Worm (Caenorhabditis elegans): ENCODE data around the gene ost-1.

The ost-1 gene

ce11 chrIV:1120865-1121264 lies 13.7 kb downstream of the ost-1 start:
- TF ChIP-seq tab-1 (GFP tag; IDR thresholded peaks at IDR 0.05), result no peak
- no peak for TF ChIP-seq ref-1 (GFP tag; conservative IDR thresholded peaks at IDR 0.05)
- TF ChIP-seq ztf-23 (GFP tag; IDR thresholded peaks at IDR 0.05), result no peak
- TF ChIP-seq klf-2 (GFP tag; conservative IDR thresholded peaks at IDR 0.05), result no peak
- TF ChIP-seq cog-1 (tag; optimal IDR thresholded peaks at IDR 0.05), result no peak
- no peak for TF ChIP-seq med-1 (GFP tag; optimal IDR thresholded peaks at IDR 0.05; ENCODE audit: insufficient read depth)
- no peak for TF ChIP-seq flt-1 (GFP tag; IDR thresholded peaks at IDR 0.05)
- no peak for TF ChIP-seq T22C8.4 (GFP tag; IDR thresholded peaks at IDR 0.05)
- no peak for TF ChIP-seq ztf-29 (GFP tag; IDR thresholded peaks at IDR 0.05)

ce11 chrIV:1121511-1121910 lies 14.3 kb downstream of the ost-1 start:
- TF ChIP-seq flt-1 (GFP tag; IDR thresholded peaks at IDR 0.05), result no peak
- TF ChIP-seq klf-2 (GFP tag; conservative IDR thresholded peaks at IDR 0.05), result no peak
- no peak for TF ChIP-seq cog-1 (tag; optimal IDR thresholded peaks at IDR 0.05)
- TF ChIP-seq T22C8.4 (GFP tag; IDR thresholded peaks at IDR 0.05), result no peak
- TF ChIP-seq ref-1 (GFP tag; conservative IDR thresholded peaks at IDR 0.05), result no peak
- no peak for TF ChIP-seq med-1 (GFP tag; optimal IDR thresholded peaks at IDR 0.05; ENCODE audit: insufficient read depth)
- no peak for TF ChIP-seq ztf-23 (GFP tag; IDR thresholded peaks at IDR 0.05)

ce11 chrIV:1123357-1123756 lies 16.2 kb downstream of the ost-1 start:
- no peak for TF ChIP-seq cog-1 (tag; optimal IDR thresholded peaks at IDR 0.05)
- no peak for TF ChIP-seq med-1 (GFP tag; optimal IDR thresholded peaks at IDR 0.05; ENCODE audit: insufficient read depth)
- no peak for TF ChIP-seq klf-2 (GFP tag; conservative IDR thresholded peaks at IDR 0.05)
- TF ChIP-seq ztf-29 (GFP tag; IDR thresholded peaks at IDR 0.05), result no peak
- no peak for TF ChIP-seq ref-1 (GFP tag; conservative IDR thresholded peaks at IDR 0.05)
- TF ChIP-seq tab-1 (GFP tag; IDR thresholded peaks at IDR 0.05), result no peak

ce11 chrIV:1124741-1125140 lies 17.5 kb downstream of the ost-1 start, which contains the start of gene perm-4:
Gene perm-4 (minus strand): TSS chrIV:1125107.
- TF ChIP-seq ztf-23 (GFP tag; IDR thresholded peaks at IDR 0.05) (no peak), T22C8.4 (GFP tag; IDR thresholded peaks at IDR 0.05) (no peak), tab-1 (GFP tag; IDR thresholded peaks at IDR 0.05) (no peak), flt-1 (GFP tag; IDR thresholded peaks at IDR 0.05) (no peak), ztf-29 (GFP tag; IDR thresholded peaks at IDR 0.05) (no peak), klf-2 (GFP tag; conservative IDR thresholded peaks at IDR 0.05) (no peak), cog-1 (tag; optimal IDR thresholded peaks at IDR 0.05) (no peak), med-1 (GFP tag; optimal IDR thresholded peaks at IDR 0.05; ENCODE audit: insufficient read depth) (no peak), ref-1 (GFP tag; conservative IDR thresholded peaks at IDR 0.05) (no peak)

ce11 chrIV:1126490-1126889 lies 19.3 kb downstream of the ost-1 start, which contains the start of gene perm-2:
Gene perm-2 (plus strand): TSS chrIV:1126790.
- no peak for TF ChIP-seq tab-1 (GFP tag; IDR thresholded peaks at IDR 0.05)
- TF ChIP-seq ztf-29 (GFP tag; IDR thresholded peaks at IDR 0.05), result no peak
- TF ChIP-seq med-1 (GFP tag; optimal IDR thresholded peaks at IDR 0.05; ENCODE audit: insufficient read depth), result no peak
- TF ChIP-seq klf-2 (GFP tag; conservative IDR thresholded peaks at IDR 0.05), result no peak

- no peak for TF ChIP-seq klf-2 (GFP tag; conservative IDR thresholded peaks at IDR 0.05)
- TF ChIP-seq med-1 (GFP tag; optimal IDR thresholded peaks at IDR 0.05; ENCODE audit: insufficient read depth), result no peak
- no peak for TF ChIP-seq T22C8.4 (GFP tag; IDR thresholded peaks at IDR 0.05)
- no peak for TF ChIP-seq tab-1 (GFP tag; IDR thresholded peaks at IDR 0.05)
- no peak for TF ChIP-seq ztf-23 (GFP tag; IDR thresholded peaks at IDR 0.05)
- TF ChIP-seq ztf-29 (GFP tag; IDR thresholded peaks at IDR 0.05), result no peak
- TF ChIP-seq ref-1 (GFP tag; conservative IDR thresholded peaks at IDR 0.05), result no peak
- TF ChIP-seq cog-1 (tag; optimal IDR thresholded peaks at IDR 0.05), result no peak
- TF ChIP-seq flt-1 (GFP tag; IDR thresholded peaks at IDR 0.05), result no peak
These were observed 20.7 kb downstream of the ost-1 start for ce11 chrIV:1127852-1128251.

ce11 chrIV:1136658-1137057 lies 29.5 kb downstream of the ost-1 start, which contains the start of gene C44B12.6:
Gene C44B12.6 (minus strand): TSS chrIV:1136758.
- TF ChIP-seq ztf-23 (GFP tag; IDR thresholded peaks at IDR 0.05) (no peak), flt-1 (GFP tag; IDR thresholded peaks at IDR 0.05) (no peak), klf-2 (GFP tag; conservative IDR thresholded peaks at IDR 0.05) (no peak), ref-1 (GFP tag; conservative IDR thresholded peaks at IDR 0.05) (no peak), T22C8.4 (GFP tag; IDR thresholded peaks at IDR 0.05) (no peak), med-1 (GFP tag; optimal IDR thresholded peaks at IDR 0.05; ENCODE audit: insufficient read depth) (no peak), cog-1 (tag; optimal IDR thresholded peaks at IDR 0.05) (no peak), ztf-29 (GFP tag; IDR thresholded peaks at IDR 0.05) (no peak), tab-1 (GFP tag; IDR thresholded peaks at IDR 0.05) (no peak)

- TF ChIP-seq med-1 (GFP tag; optimal IDR thresholded peaks at IDR 0.05; ENCODE audit: insufficient read depth) (no peak), flt-1 (GFP tag; IDR thresholded peaks at IDR 0.05) (no peak), ztf-29 (GFP tag; IDR thresholded peaks at IDR 0.05) (no peak), klf-2 (GFP tag; conservative IDR thresholded peaks at IDR 0.05) (no peak), ztf-23 (GFP tag; IDR thresholded peaks at IDR 0.05) (no peak), tab-1 (GFP tag; IDR thresholded peaks at IDR 0.05) (no peak), cog-1 (tag; optimal IDR thresholded peaks at IDR 0.05) (no peak), ref-1 (GFP tag; conservative IDR thresholded peaks at IDR 0.05) (no peak), T22C8.4 (GFP tag; IDR thresholded peaks at IDR 0.05) (no peak)
These were observed 40.4 kb downstream of the ost-1 start for ce11 chrIV:1147594-1147993.

- TF ChIP-seq flt-1 (GFP tag; IDR thresholded peaks at IDR 0.05) (no peak), ztf-29 (GFP tag; IDR thresholded peaks at IDR 0.05) (no peak), ref-1 (GFP tag; conservative IDR thresholded peaks at IDR 0.05) (no peak), med-1 (GFP tag; optimal IDR thresholded peaks at IDR 0.05; ENCODE audit: insufficient read depth) (no peak), klf-2 (GFP tag; conservative IDR thresholded peaks at IDR 0.05) (no peak), T22C8.4 (GFP tag; IDR thresholded peaks at IDR 0.05) (no peak), tab-1 (GFP tag; IDR thresholded peaks at IDR 0.05) (no peak), ztf-23 (GFP tag; IDR thresholded peaks at IDR 0.05) (no peak), cog-1 (tag; optimal IDR thresholded peaks at IDR 0.05) (no peak)
These were observed 41.4 kb downstream of the ost-1 start for ce11 chrIV:1148425-1149151.

Measured in whole organism, midembryonic.